Fruit fly (Drosophila melanogaster) whole organism, embryonic: ENCODE measurements around the gene enc.

Experiments used
- Awh ChIP-seq: fragments of 200-800 bp; sonication (Bioruptor generic); IDR thresholded peaks from 2 replicates; pipeline ENCODE4, ENCODE4 v1.3.6; 2022; ENCODE audit warnings: missing biosample characterization, missing genetic modification characterization
- Bgb ChIP-seq: fragments of 200-800 bp; sonication (Bioruptor generic); IDR thresholded peaks from 2 replicates; pipeline ENCODE4 v1.3.6; 2022; ENCODE audit warnings: missing biosample characterization, missing genetic modification characterization; ENCODE audit not compliant: partially characterized antibody
- CG10267 ChIP-seq: fragments of 200-800 bp; sonication (Bioruptor generic); optimal IDR thresholded peaks from 2 replicates; lab custom pipeline; 2018; ENCODE audit warnings: missing biosample characterization, mild to moderate bottlenecking, missing genetic modification characterization, moderate library complexity
- CG10979 ChIP-seq: fragments of 200-800 bp; sonication (Bioruptor generic); optimal IDR thresholded peaks from 2 replicates; lab custom pipeline; 2018; ENCODE audit warnings: missing biosample characterization, mild to moderate bottlenecking, missing genetic modification characterization, moderate library complexity
- CG11504 ChIP-seq: fragments of 200-800 bp; sonication (Bioruptor generic); optimal IDR thresholded peaks from 3 replicates; lab custom pipeline; 2019; ENCODE audit warnings: missing biosample characterization, mild to moderate bottlenecking, missing genetic modification characterization, moderate library complexity
- CG11560 ChIP-seq: fragments of 200-800 bp; sonication (Bioruptor generic); IDR thresholded peaks from 3 replicates; pipeline ENCODE4 v1.3.6; 2022; ENCODE audit warnings: missing biosample characterization, missing genetic modification characterization
- CG12391 ChIP-seq: fragments of 200-800 bp; sonication (Bioruptor generic); optimal IDR thresholded peaks from 3 replicates; lab custom pipeline; 2018; ENCODE audit warnings: missing biosample characterization, mild to moderate bottlenecking, missing genetic modification characterization, moderate library complexity
- CG1603 ChIP-seq: fragments of 200-800 bp; sonication (Bioruptor generic); optimal IDR thresholded peaks from 2 replicates; lab custom pipeline; 2019; ENCODE audit warnings: missing biosample characterization, mild to moderate bottlenecking, missing genetic modification characterization, moderate library complexity
- CG17385 ChIP-seq: fragments of 200-800 bp; sonication (Bioruptor generic); optimal IDR thresholded peaks from 3 replicates; lab custom pipeline; 2018; ENCODE audit warnings: missing biosample characterization, mild to moderate bottlenecking, missing genetic modification characterization
- CG17802 ChIP-seq: fragments of 200-800 bp; sonication (Bioruptor generic); optimal IDR thresholded peaks from 2 replicates; lab custom pipeline; 2018; ENCODE audit warnings: missing biosample characterization, mild to moderate bottlenecking, missing genetic modification characterization, moderate library complexity
- CG2116 ChIP-seq: fragments of 200-800 bp; sonication (Bioruptor generic); optimal IDR thresholded peaks from 3 replicates; lab custom pipeline; 2018; ENCODE audit warnings: missing biosample characterization, mild to moderate bottlenecking, missing genetic modification characterization
- CG30431 ChIP-seq: fragments of 200-800 bp; sonication (Bioruptor generic); optimal IDR thresholded peaks from 2 replicates; lab custom pipeline; 2017; ENCODE audit warnings: missing biosample characterization, missing genetic modification characterization
- CG33213 ChIP-seq: fragments of 200-800 bp; sonication (Bioruptor generic); optimal IDR thresholded peaks from 3 replicates; lab custom pipeline; 2016; ENCODE audit warnings: missing biosample characterization, missing genetic modification characterization
- CG3838 ChIP-seq: fragments of 200-800 bp; sonication (Bioruptor generic); optimal IDR thresholded peaks from 3 replicates; lab custom pipeline; 2016; ENCODE audit warnings: missing biosample characterization, missing genetic modification characterization
- CG4707 ChIP-seq: fragments of 200-800 bp; sonication (Bioruptor generic); optimal IDR thresholded peaks from 2 replicates; lab custom pipeline; 2018; ENCODE audit warnings: missing biosample characterization, mild to moderate bottlenecking, missing genetic modification characterization, moderate library complexity
- CG4854 ChIP-seq: fragments of 200-800 bp; sonication (Bioruptor generic); optimal IDR thresholded peaks from 2 replicates; lab custom pipeline; 2016; ENCODE audit warnings: missing biosample characterization, missing genetic modification characterization, inconsistent platforms
- CG7271 ChIP-seq: fragments of 200-800 bp; sonication (Bioruptor generic); optimal IDR thresholded peaks from 2 replicates; lab custom pipeline; 2018; ENCODE audit warnings: missing biosample characterization, mild to moderate bottlenecking, missing genetic modification characterization, moderate library complexity
- CG8359 ChIP-seq: fragments of 200-800 bp; sonication (Bioruptor generic); optimal IDR thresholded peaks from 2 replicates; lab custom pipeline; 2017; ENCODE audit warnings: missing biosample characterization, mild to moderate bottlenecking, missing genetic modification characterization, borderline replicate concordance
- CG8388 ChIP-seq: fragments of 200-800 bp; sonication (Bioruptor generic); optimal IDR thresholded peaks from 2 replicates; lab custom pipeline; 2019; ENCODE audit warnings: missing biosample characterization, mild to moderate bottlenecking, missing genetic modification characterization, moderate library complexity
- CG8924 ChIP-seq: fragments of 200-800 bp; optimal IDR thresholded peaks from 3 replicates; lab custom pipeline; 2019; ENCODE audit warnings: missing biosample characterization, mild to moderate bottlenecking, missing genetic modification characterization, moderate library complexity
- E2f1 ChIP-seq: fragments of 200-800 bp; sonication (Bioruptor generic); IDR thresholded peaks from 2 replicates; pipeline ENCODE4 v1.3.6; 2022; ENCODE audit warnings: missing biosample characterization, missing genetic modification characterization
- Rx ChIP-seq: fragments of 200-800 bp; sonication (Bioruptor generic); IDR thresholded peaks from 2 replicates; pipeline ENCODE4 v1.3.6; 2022; ENCODE audit warnings: missing biosample characterization, missing genetic modification characterization
- Xrp1 ChIP-seq: fragments of 200-800 bp; sonication (Bioruptor generic); IDR thresholded peaks from 2 replicates; pipeline ENCODE4 v1.3.6; 2022; ENCODE audit warnings: missing biosample characterization, missing genetic modification characterization
- YL-1 ChIP-seq: fragments of 200-800 bp; sonication (Bioruptor generic); optimal IDR thresholded peaks from 3 replicates; lab custom pipeline; 2017; ENCODE audit warnings: missing biosample characterization, mild to moderate bottlenecking, missing genetic modification characterization
- ap ChIP-seq: fragments of 200-800 bp; sonication (Bioruptor generic); IDR thresholded peaks from 2 replicates; pipeline ENCODE4 v1.3.6; 2022; ENCODE audit warnings: missing biosample characterization, missing genetic modification characterization
- bsh ChIP-seq, 2 experiments: fragments of 200-800 bp; sonication (Bioruptor generic); optimal IDR thresholded peaks; 2 replicates each; lab custom pipeline; 2017 to 2018; ENCODE audit warnings: mild to moderate bottlenecking in 2 of 2, missing biosample characterization in 2 of 2, missing genetic modification characterization in 2 of 2, moderate library complexity in 1 of 2
- chif ChIP-seq, 2 experiments: fragments of 200-800 bp; sonication (Bioruptor generic); optimal IDR thresholded peaks; 3 replicates each; lab custom pipeline; 2016; ENCODE audit warnings: missing biosample characterization in 2 of 2, missing genetic modification characterization in 2 of 2
- dati ChIP-seq: fragments of 200-800 bp; sonication (Bioruptor generic); IDR thresholded peaks from 2 replicates; pipeline ENCODE4 v1.3.6; 2022; ENCODE audit warnings: missing biosample characterization, missing genetic modification characterization
- dmrt11E ChIP-seq: fragments of 200-800 bp; sonication (Bioruptor generic); optimal IDR thresholded peaks from 3 replicates; lab custom pipeline; 2018; ENCODE audit warnings: missing biosample characterization, mild to moderate bottlenecking, missing genetic modification characterization, moderate library complexity
- gce ChIP-seq: fragments of 200-800 bp; sonication (Bioruptor generic); IDR thresholded peaks from 3 replicates; pipeline ENCODE4 v1.3.6; 2022; ENCODE audit warnings: missing biosample characterization, missing genetic modification characterization
- gro ChIP-seq: fragments of 200-800 bp; sonication (Bioruptor generic); optimal IDR thresholded peaks from 2 replicates; lab custom pipeline; 2016; ENCODE audit warnings: missing biosample characterization, missing genetic modification characterization
- gt ChIP-seq: fragments of 200-800 bp; sonication (Bioruptor generic); IDR thresholded peaks from 2 replicates; pipeline ENCODE4 v1.3.6; 2022; ENCODE audit warnings: missing biosample characterization, missing genetic modification characterization
- hbn ChIP-seq: fragments of 200-800 bp; sonication (Bioruptor generic); IDR thresholded peaks from 2 replicates; pipeline ENCODE4 v1.3.6; 2022; ENCODE audit warnings: missing biosample characterization, missing genetic modification characterization; ENCODE audit not compliant: partially characterized antibody
- hth ChIP-seq: fragments of >200 bp; optimal IDR thresholded peaks from 2 replicates; lab custom pipeline; 2017; ENCODE audit warnings: inconsistent platforms
- ind ChIP-seq: fragments of 200-800 bp; sonication (Bioruptor generic); optimal IDR thresholded peaks from 3 replicates; lab custom pipeline; 2016; ENCODE audit warnings: missing biosample characterization, missing genetic modification characterization
- oc ChIP-seq: fragments of 200-800 bp; sonication (Bioruptor generic); optimal IDR thresholded peaks from 2 replicates; lab custom pipeline; 2018; ENCODE audit warnings: missing biosample characterization, mild to moderate bottlenecking, missing genetic modification characterization, moderate library complexity
- org-1 ChIP-seq: fragments of 200-800 bp; sonication (Bioruptor generic); optimal IDR thresholded peaks from 2 replicates; lab custom pipeline; 2017; ENCODE audit warnings: missing biosample characterization, missing genetic modification characterization
- pum ChIP-seq: fragments of 200-800 bp; sonication (Bioruptor generic); optimal IDR thresholded peaks from 2 replicates; lab custom pipeline; 2016; ENCODE audit warnings: missing biosample characterization, missing genetic modification characterization
- row ChIP-seq: fragments of 200-800 bp; sonication (Bioruptor generic); IDR thresholded peaks from 3 replicates; pipeline ENCODE4 v1.3.6; 2022; ENCODE audit warnings: missing biosample characterization, missing genetic modification characterization
- salm ChIP-seq: fragments of 200-800 bp; sonication (Bioruptor generic); optimal IDR thresholded peaks from 2 replicates; lab custom pipeline; 2018; ENCODE audit warnings: missing biosample characterization, mild to moderate bottlenecking, missing genetic modification characterization
- sens ChIP-seq: fragments of 200-800 bp; sonication (Bioruptor generic); peaks from one replicate; lab custom pipeline; 2016; ENCODE audit warnings: missing biosample characterization, missing genetic modification characterization
- wek ChIP-seq: fragments of 200-800 bp; sonication (Bioruptor generic); optimal IDR thresholded peaks from 3 replicates; lab custom pipeline; 2018; ENCODE audit warnings: missing biosample characterization, mild to moderate bottlenecking, missing genetic modification characterization, moderate library complexity
- zfh1 ChIP-seq: fragments of 200-800 bp; sonication (Bioruptor generic); IDR thresholded peaks from 3 replicates; pipeline ENCODE4 v1.3.6; 2022; ENCODE audit warnings: missing biosample characterization, missing genetic modification characterization

The enc gene

DNA sequence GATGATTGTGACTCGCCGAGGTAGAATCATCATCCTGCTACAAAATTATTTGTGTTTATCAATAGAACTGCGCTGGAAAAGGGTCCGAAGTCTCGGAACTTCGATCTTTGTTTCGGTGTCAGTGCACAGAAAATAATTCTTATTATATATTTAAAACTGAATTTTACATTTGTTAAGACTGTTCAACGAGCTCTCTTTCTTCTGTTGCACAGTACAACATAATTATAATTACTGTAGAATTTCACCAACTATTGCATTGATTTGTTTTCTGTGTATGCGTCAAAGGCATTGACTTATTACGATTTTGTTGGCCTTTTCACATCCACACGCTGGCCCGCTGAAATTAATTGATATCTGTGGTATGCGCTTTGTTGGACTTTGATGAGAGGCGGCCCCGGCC lies 45.0 kb downstream of the enc start (continued):
- TF ChIP-seq CG2116 (GFP tag; lab: Kevin White, UChicago) (no peak), chif (GFP tag; optimal IDR thresholded peaks at IDR 0.05; lab: Kevin White, UChicago) (no peak), gce (no peak), ap (GFP tag; lab: Robert Waterston, UW) (no peak), sens (GFP tag; lab: Kevin White, UChicago) (peak; percentile 63), YL-1 (no peak), Bgb (GFP tag; lab: Robert Waterston, UW) (no peak), oc (tag; lab: Kevin White, UChicago) (no peak), hth (lab: Kevin White, UChicago) (no peak), hbn (GFP tag; lab: Robert Waterston, UW) (no peak), wek (GFP tag; lab: Kevin White, UChicago) (no peak), CG8359 (no peak), CG10979 (tag; lab: Kevin White, UChicago) (peak; percentile 26), CG7271 (no peak), dmrt11E (tag; lab: Kevin White, UChicago) (peak; percentile 41), CG11560 (tag; lab: Robert Waterston, UW) (no peak), Xrp1 (peak; percentile 51; the same call in 1 of the 2 replicates), row (GFP tag; lab: Robert Waterston, UW) (peak; percentile 23; the same call in 1 of the 3 replicates), zfh1 (GFP tag; lab: Robert Waterston, UW) (0 out of 3 replicates have a peak, but pooled peaks have one; percentile 32), gt (GFP tag; lab: Robert Waterston, UW) (no peak), dati (no peak), Awh (GFP tag; lab: Robert Waterston, UW) (peak; percentile 39; the same call in 1 of the 2 replicates), salm (tag; lab: Kevin White, UChicago) (no peak), ind (GFP tag; lab: Kevin White, UChicago) (no peak), CG8924 (tag; lab: Kevin White, UChicago) (no peak), pum (GFP tag; lab: Kevin White, UChicago) (no peak), CG10267 (peak; percentile 16), CG1603 (tag; lab: Kevin White, UChicago) (peak; percentile 10), CG30431 (GFP tag; lab: Kevin White, UChicago) (no peak), CG17802 (tag; lab: Kevin White, UChicago) (no peak), Rx (GFP tag; lab: Robert Waterston, UW) (no peak), CG3838 (GFP tag; lab: Kevin White, UChicago) (no peak), org-1 (no peak), CG33213 (GFP tag; lab: Kevin White, UChicago) (no peak), CG8388 (GFP tag; lab: Kevin White, UChicago) (peak; percentile 6), CG4707 (no peak), CG12391 (peak; percentile 17), bsh (GFP tag; optimal IDR thresholded peaks at IDR 0.05; lab: Kevin White, UChicago) (peak in 1 of 2 experiments; percentile 38)
- TF ChIP-seq, all 482 proteins: peak for 21

DNA sequence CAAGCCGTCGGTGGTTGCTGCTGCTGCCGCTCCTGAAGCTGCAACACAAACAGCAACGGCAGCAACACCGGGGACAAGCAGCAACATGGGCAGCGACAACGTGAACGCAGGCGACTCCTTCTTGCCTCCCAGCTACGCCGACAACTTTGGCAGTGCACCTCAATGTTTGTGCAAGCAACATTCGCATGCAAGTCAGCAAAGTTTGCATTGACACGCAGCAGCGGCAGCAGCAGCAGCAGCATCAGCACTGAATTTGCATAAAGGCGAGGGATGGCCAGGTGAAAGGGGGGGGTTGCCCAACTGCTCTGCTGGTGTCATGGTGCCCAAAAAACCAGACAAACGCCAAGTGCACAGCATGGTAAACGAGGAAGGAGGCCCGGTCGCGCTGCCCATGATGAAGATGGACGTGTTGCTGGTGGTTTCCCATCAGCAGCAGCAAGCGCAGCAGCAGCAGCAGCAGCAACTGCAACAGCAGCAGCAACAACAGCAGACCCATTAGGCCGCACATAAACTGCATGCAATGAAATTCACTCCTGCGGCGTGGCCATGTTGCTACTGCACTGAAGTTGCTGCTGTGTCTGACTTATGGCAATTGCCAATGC lies 46.9 kb downstream of the enc start:
- TF ChIP-seq CG11504 (tag; lab: Kevin White, UChicago) (peak; percentile 17), CG4854 (GFP tag; lab: Kevin White, UChicago) (no peak), Awh (GFP tag; lab: Robert Waterston, UW) (peak; percentile 50; the same call in 1 of the 2 replicates), E2f1 (GFP tag; lab: Robert Waterston, UW) (no peak), bsh (GFP tag; optimal IDR thresholded peaks at IDR 0.05; lab: Kevin White, UChicago) (no peak), gro (no peak), CG17385 (no peak)
